Worm (Caenorhabditis elegans) whole organism, young adult: ENCODE measurements around the gene T04A6.1.

Experiments
- B0261.1 ChIP-seq: sonication (generic microtip); optimal IDR thresholded peaks from 2 replicates; lab custom pipeline; 2016; ENCODE audit warnings: mild to moderate bottlenecking, missing genetic modification characterization, moderate library complexity, missing compliant biosample characterization
- C17E4.6 ChIP-seq: fragments of 200-800 bp; sonication (Bioruptor generic); IDR thresholded peaks from 2 replicates; pipeline ENCODE4 v1.3.6; 2022; ENCODE audit warnings: missing genetic modification reagents, missing genetic modification characterization, missing compliant biosample characterization
- F10E7.11 ChIP-seq: sonication (generic microtip); optimal IDR thresholded peaks from 2 replicates; lab custom pipeline; 2017; ENCODE audit warnings: mild to moderate bottlenecking, missing genetic modification characterization, moderate library complexity, missing compliant biosample characterization
- F55B11.4 ChIP-seq: sonication (generic microtip); optimal IDR thresholded peaks from 2 replicates; lab custom pipeline; 2016; ENCODE audit warnings: missing compliant biosample characterization, missing genetic modification characterization, borderline replicate concordance; ENCODE audit not compliant: insufficient read depth
- F57A8.1 ChIP-seq: fragments of 200-800 bp; sonication (Bioruptor generic); optimal IDR thresholded peaks from 2 replicates; lab custom pipeline; 2018; ENCODE audit warnings: mild to moderate bottlenecking, missing genetic modification characterization, moderate library complexity, missing compliant biosample characterization
- F57C9.4 ChIP-seq: sonication (generic microtip); optimal IDR thresholded peaks from 2 replicates; lab custom pipeline; 2017; ENCODE audit warnings: mild to moderate bottlenecking, missing genetic modification characterization, missing compliant biosample characterization
- Y56A3A.18 ChIP-seq: fragments of 200-800 bp; sonication (Bioruptor generic); IDR thresholded peaks from 2 replicates; pipeline ENCODE4 v1.3.6; 2022; ENCODE audit warnings: missing genetic modification reagents, missing genetic modification characterization, missing compliant biosample characterization
- Y67H2A.10 ChIP-seq: fragments of 200-800 bp; sonication (Bioruptor generic); conservative IDR thresholded peaks from 2 replicates; pipeline ENCODE4 v1.3.6; 2022; ENCODE audit warnings: missing genetic modification reagents, missing genetic modification characterization, missing compliant biosample characterization
- athp-1 ChIP-seq: sonication (generic microtip); optimal IDR thresholded peaks from 2 replicates; lab custom pipeline; 2017; ENCODE audit warnings: mild to moderate bottlenecking, missing genetic modification characterization, missing compliant biosample characterization
- bed-2 ChIP-seq: fragments of 200-800 bp; sonication (Bioruptor generic); IDR thresholded peaks from 2 replicates; pipeline ENCODE4 v1.3.6; 2022; ENCODE audit warnings: missing genetic modification reagents, missing genetic modification characterization, missing compliant biosample characterization
- ceh-100 ChIP-seq: fragments of 200-800 bp; sonication (Bioruptor generic); IDR thresholded peaks from 2 replicates; pipeline ENCODE4 v1.3.6; 2022; ENCODE audit warnings: missing genetic modification reagents, missing genetic modification characterization, missing compliant biosample characterization
- ceh-27 ChIP-seq: fragments of 200-800 bp; sonication (Bioruptor generic); optimal IDR thresholded peaks from 2 replicates; lab custom pipeline; 2018; ENCODE audit warnings: mild to moderate bottlenecking, missing genetic modification characterization, moderate library complexity, missing compliant biosample characterization
- die-1 ChIP-seq: sonication (generic microtip); optimal IDR thresholded peaks from 2 replicates; lab custom pipeline; 2016; ENCODE audit warnings: missing genotype, mild to moderate bottlenecking, missing genetic modification characterization, missing compliant biosample characterization
- dox-1 ChIP-seq: fragments of 200-800 bp; sonication (Bioruptor generic); IDR thresholded peaks from 2 replicates; pipeline ENCODE4 v1.3.6; 2022; ENCODE audit warnings: missing genetic modification reagents, missing genetic modification characterization, missing compliant biosample characterization
- dpl-1 ChIP-seq: fragments of 150-350 bp; optimal IDR thresholded peaks from 2 replicates; lab custom pipeline; 2014; ENCODE audit warnings: missing biosample characterization, missing genetic modification reagents, missing genetic modification characterization
- efl-1 ChIP-seq: fragments of 150-350 bp; optimal IDR thresholded peaks from 2 replicates; lab custom pipeline; 2014; ENCODE audit warnings: missing biosample characterization, missing genetic modification reagents, missing genetic modification characterization
- egl-44 ChIP-seq: fragments of 200-800 bp; sonication (Bioruptor generic); IDR thresholded peaks from 2 replicates; pipeline ENCODE4 v1.3.6; 2022; ENCODE audit warnings: missing genetic modification reagents, missing genetic modification characterization, missing compliant biosample characterization
- hlh-12 ChIP-seq: sonication (generic microtip); optimal IDR thresholded peaks from 2 replicates; lab custom pipeline; 2016; ENCODE audit warnings: missing genetic modification characterization, missing compliant biosample characterization
- hmg-1.2 ChIP-seq: fragments of 200-800 bp; sonication (Bioruptor generic); IDR thresholded peaks from 2 replicates; pipeline ENCODE4 v1.3.6; 2022; ENCODE audit warnings: missing genetic modification reagents, missing genetic modification characterization, missing compliant biosample characterization
- hmg-20 ChIP-seq: fragments of 200-800 bp; sonication (Bioruptor generic); IDR thresholded peaks from 2 replicates; pipeline ENCODE4 v1.3.6; 2022; ENCODE audit warnings: missing genetic modification reagents, missing genetic modification characterization, missing compliant biosample characterization
- hrde-1 ChIP-seq: sonication (generic microtip); optimal IDR thresholded peaks from 2 replicates; lab custom pipeline; 2016; ENCODE audit warnings: missing genetic modification characterization, mild to moderate bottlenecking, missing compliant biosample characterization, moderate library complexity, missing genotype, missing genetic modification reagents, borderline replicate concordance
- lag-1 ChIP-seq: fragments of 200-800 bp; sonication (Bioruptor generic); IDR thresholded peaks from 2 replicates; pipeline ENCODE4 v1.3.6; 2022; ENCODE audit warnings: missing genetic modification reagents, missing genetic modification characterization, missing compliant biosample characterization
- lin-35 ChIP-seq, 3 experiments: fragments of 150-350 bp in 2 of 3; sonication (generic microtip) in 1 of 3; optimal IDR thresholded peaks; 2 replicates each; lab custom pipeline; 2014 to 2018; ENCODE audit warnings: missing biosample characterization in 3 of 3, missing genetic modification characterization in 3 of 3, missing genetic modification reagents in 3 of 3
- lin-54 ChIP-seq: fragments of 200-800 bp; sonication (Bioruptor generic); optimal IDR thresholded peaks from 2 replicates; lab custom pipeline; 2018; ENCODE audit warnings: mild to moderate bottlenecking, missing genetic modification characterization, missing compliant biosample characterization
- lir-1 ChIP-seq: fragments of 200-800 bp; sonication (Bioruptor generic); conservative IDR thresholded peaks from 2 replicates; pipeline ENCODE4 v1.3.6; 2022; ENCODE audit warnings: missing genetic modification reagents, missing genetic modification characterization, missing compliant biosample characterization
- madf-10 ChIP-seq: sonication (generic microtip); optimal IDR thresholded peaks from 2 replicates; lab custom pipeline; 2016; ENCODE audit warnings: mild to moderate bottlenecking, missing genetic modification characterization, missing compliant biosample characterization
- madf-6 ChIP-seq: fragments of 200-800 bp; sonication (Bioruptor generic); IDR thresholded peaks from 2 replicates; pipeline ENCODE4 v1.3.6; 2022; ENCODE audit warnings: missing genetic modification reagents, missing genetic modification characterization, missing compliant biosample characterization
- mes-4 ChIP-seq: sonication (generic microtip); optimal IDR thresholded peaks from 2 replicates; lab custom pipeline; 2016; ENCODE audit warnings: missing genotype, missing genetic modification characterization, missing compliant biosample characterization
- nfya-2 ChIP-seq: fragments of 200-800 bp; sonication (Bioruptor generic); IDR thresholded peaks from 2 replicates; pipeline ENCODE4 v1.3.6; 2022; ENCODE audit warnings: missing genetic modification reagents, missing genetic modification characterization, missing compliant biosample characterization
- nfyb-1 ChIP-seq: fragments of 200-800 bp; sonication (Bioruptor generic); IDR thresholded peaks from 2 replicates; pipeline ENCODE4 v1.3.6; 2022; ENCODE audit warnings: missing genetic modification reagents, missing genetic modification characterization, missing compliant biosample characterization
- nhr-27 ChIP-seq: fragments of 200-800 bp; sonication (Bioruptor generic); optimal IDR thresholded peaks from 2 replicates; lab custom pipeline; 2018; ENCODE audit warnings: mild to moderate bottlenecking, missing genetic modification characterization, moderate library complexity, missing compliant biosample characterization
- rec-8 ChIP-seq, 2 experiments: sonication (generic microtip); optimal IDR thresholded peaks; 2 replicates each; lab custom pipeline; 2016; ENCODE audit warnings: mild to moderate bottlenecking in 2 of 2, missing genetic modification characterization in 2 of 2, missing genetic modification reagents in 2 of 2, missing genotype in 2 of 2, missing biosample characterization in 1 of 2, missing compliant biosample characterization in 1 of 2, moderate library complexity in 1 of 2
- rpc-1 ChIP-seq, 2 experiments: fragments of 150-350 bp in 1 of 2; sonication (generic microtip) in 1 of 2; optimal IDR thresholded peaks; 2 replicates each; lab custom pipeline; 2014 to 2018; ENCODE audit warnings: missing biosample characterization in 1 of 2, missing genetic modification characterization in 1 of 2, missing genetic modification reagents in 1 of 2, missing genotype in 1 of 2
- snpc-1.3 ChIP-seq: sonication (generic microtip); optimal IDR thresholded peaks from 2 replicates; lab custom pipeline; 2017; ENCODE audit warnings: missing genetic modification characterization, mild to moderate bottlenecking, missing compliant biosample characterization, antibody characterized with exemption, moderate library complexity, missing genotype, missing genetic modification reagents; ENCODE audit not compliant: insufficient read depth
- somi-1 ChIP-seq: fragments of 200-800 bp; sonication (Bioruptor generic); optimal IDR thresholded peaks from 2 replicates; lab custom pipeline; 2018; ENCODE audit warnings: mild to moderate bottlenecking, missing genetic modification characterization, missing compliant biosample characterization
- tbx-9 ChIP-seq: sonication (generic microtip); optimal IDR thresholded peaks from 2 replicates; lab custom pipeline; 2016; ENCODE audit warnings: borderline replicate concordance, missing genetic modification characterization, inconsistent platforms, missing compliant biosample characterization
- unc-130 ChIP-seq: sonication (generic microtip); optimal IDR thresholded peaks from 2 replicates; lab custom pipeline; 2016; ENCODE audit warnings: missing genetic modification reagents, missing genetic modification characterization, missing compliant biosample characterization
- unc-62 ChIP-seq: fragments of 150-350 bp; optimal IDR thresholded peaks from 2 replicates; lab custom pipeline; 2014; ENCODE audit warnings: missing biosample characterization, missing genetic modification reagents, missing genetic modification characterization
- zfh-2 ChIP-seq: fragments of 200-800 bp; sonication (Bioruptor generic); conservative IDR thresholded peaks from 2 replicates; pipeline ENCODE4 v1.3.6; 2022; ENCODE audit warnings: missing genetic modification reagents, missing genetic modification characterization, missing compliant biosample characterization
- ztf-22 ChIP-seq: fragments of 200-800 bp; sonication (Bioruptor generic); optimal IDR thresholded peaks from 2 replicates; lab custom pipeline; 2018; ENCODE audit warnings: mild to moderate bottlenecking, missing genetic modification characterization, moderate library complexity, missing compliant biosample characterization
- ztf-25 ChIP-seq: fragments of 200-800 bp; sonication (Bioruptor generic); IDR thresholded peaks from 2 replicates; pipeline ENCODE4 v1.3.6; 2022; ENCODE audit warnings: missing genetic modification reagents, missing genetic modification characterization, missing compliant biosample characterization
- ztf-28 ChIP-seq: fragments of 200-800 bp; sonication (Bioruptor generic); IDR thresholded peaks from 2 replicates; pipeline ENCODE4 v1.3.6; 2022; ENCODE audit warnings: missing genetic modification reagents, missing genetic modification characterization, missing compliant biosample characterization
- ztf-6 ChIP-seq: fragments of 200-800 bp; sonication (Bioruptor generic); IDR thresholded peaks from 2 replicates; pipeline ENCODE4 v1.3.6; 2022; ENCODE audit warnings: missing genetic modification reagents, missing genetic modification characterization, missing compliant biosample characterization

T04A6.1 gene

DNA sequence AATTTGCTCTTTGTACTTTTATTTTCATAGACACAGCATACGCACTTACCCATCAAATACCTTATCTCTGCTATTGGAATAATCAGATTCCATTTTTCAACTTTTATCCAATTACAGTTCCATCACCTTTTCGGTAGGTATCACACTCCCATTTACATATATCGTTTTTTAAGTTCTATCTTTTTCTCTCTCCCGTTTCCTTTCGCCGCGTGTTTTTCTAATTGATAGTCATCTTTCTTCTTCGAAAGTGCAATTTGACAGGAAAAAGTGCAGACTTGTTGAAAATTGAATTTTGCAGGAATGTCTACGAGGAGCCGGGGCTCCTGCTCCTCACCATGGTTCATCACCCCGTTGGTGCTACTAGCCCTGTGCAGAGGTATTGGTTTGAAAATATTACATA, 8.8 kb downstream of the T04A6.1 start, which contains the start of gene fbn-1 (continued):
- TF ChIP-seq lag-1 (GFP tag; lab: Robert Waterston, UW) (no peak), unc-130 (GFP tag; lab: Kevin White, UChicago) (no peak), madf-10 (tag; lab: Kevin White, UChicago) (no peak), ztf-6 (no peak)

DNA sequence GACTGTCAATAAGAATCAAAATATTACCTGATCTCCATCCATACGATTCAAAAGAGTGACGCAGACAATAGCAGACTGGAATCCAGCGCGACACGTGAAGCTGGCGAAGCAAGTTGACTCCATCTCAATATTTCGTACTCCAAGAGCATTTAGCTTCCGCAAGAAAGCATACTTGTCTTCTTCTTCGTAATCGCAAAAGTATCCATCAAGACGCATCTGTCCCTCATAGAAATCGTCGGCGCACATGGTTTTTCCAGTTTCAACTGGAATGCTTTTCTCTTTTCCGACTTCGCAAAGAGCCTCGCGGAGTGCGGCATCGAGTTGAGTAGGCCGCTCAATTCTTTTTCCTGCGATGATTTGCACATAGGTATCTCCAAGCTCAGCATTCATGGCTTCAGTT, 25.0 kb downstream of the T04A6.1 start:
- TF ChIP-seq nfya-2 (GFP tag; lab: Robert Waterston, UW) = no peak
- TF ChIP-seq unc-62 (GFP tag; lab: Kevin White, UChicago) = no peak
- no peak for TF ChIP-seq tbx-9 (tag; lab: Kevin White, UChicago)
- TF ChIP-seq madf-10 (tag; lab: Kevin White, UChicago) = no peak
- TF ChIP-seq efl-1 (GFP tag; lab: Kevin White, UChicago) = no peak
- no peak for TF ChIP-seq F57C9.4 (tag; lab: Kevin White, UChicago)
- no peak for TF ChIP-seq F10E7.11 (tag; lab: Kevin White, UChicago)

DNA sequence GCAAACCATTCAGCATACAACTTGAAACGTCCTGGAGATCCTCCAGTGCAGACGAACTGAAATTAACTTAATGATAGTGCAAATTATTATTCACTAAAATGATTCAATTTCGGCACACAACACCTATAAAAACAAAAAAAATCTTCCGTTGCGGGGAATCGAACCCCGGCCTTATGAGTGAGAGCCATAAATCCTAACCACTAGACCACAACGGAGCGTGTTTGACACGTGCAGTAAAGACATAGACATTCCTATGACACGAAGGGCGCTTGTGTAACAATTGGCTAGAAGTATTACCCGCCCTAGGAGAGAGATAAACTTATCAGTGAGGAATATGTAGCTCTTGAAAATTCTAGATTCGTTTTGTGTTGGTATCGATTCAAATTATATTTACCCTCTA, 25.7 kb downstream of the T04A6.1 start:
- TF ChIP-seq rpc-1 (optimal IDR thresholded peaks at IDR 0.05; lab: Kevin White, UChicago) (peak; percentile 71), rpc-1 (tag; optimal IDR thresholded peaks at IDR 0.05; lab: Kevin White, UChicago) (peak; percentile 88), Y67H2A.10 (GFP tag; lab: Robert Waterston, UW) (no peak), hmg-1.2 (GFP tag; lab: Robert Waterston, UW) (peak; percentile 47), dox-1 (GFP tag; lab: Robert Waterston, UW) (peak; percentile 29; the same call in 1 of the 2 replicates), hrde-1 (tag; lab: Kevin White, UChicago) (peak; percentile 5), hmg-20 (GFP tag; lab: Robert Waterston, UW) (peak; percentile 65; the same call in 1 of the 2 replicates), tbx-9 (tag; lab: Kevin White, UChicago) (no peak), lin-35 (GFP tag; optimal IDR thresholded peaks at IDR 0.05; lab: Kevin White, UChicago) (no peak), ztf-28 (GFP tag; lab: Robert Waterston, UW) (0 out of 2 replicates have a peak, but pooled peaks have one; percentile 42), lin-54 (peak; percentile 20), bed-2 (GFP tag; lab: Robert Waterston, UW) (no peak), nhr-27 (tag; lab: Kevin White, UChicago) (no peak), athp-1 (tag; lab: Kevin White, UChicago) (peak; percentile 15), dpl-1 (GFP tag; lab: Kevin White, UChicago) (peak; percentile 19), Y56A3A.18 (peak; percentile 80; the same call in 1 of the 2 replicates), zfh-2 (GFP tag; lab: Robert Waterston, UW) (no peak), mes-4 (tag; lab: Kevin White, UChicago) (peak; percentile 1), rec-8 (tag; optimal IDR thresholded peaks at IDR 0.05; lab: Kevin White, UChicago) (peak in 1 of 2 experiments; percentile 30), die-1 (tag; lab: Kevin White, UChicago) (peak; percentile 38), C17E4.6 (GFP tag; lab: Robert Waterston, UW) (0 out of 2 replicates have a peak, but pooled peaks have one; percentile 39), snpc-1.3 (no peak), ztf-22 (GFP tag; lab: Kevin White, UChicago) (no peak), B0261.1 (tag; lab: Kevin White, UChicago) (peak; percentile 72), nfyb-1 (GFP tag; lab: Robert Waterston, UW) (peak; percentile 63; the same call in 1 of the 2 replicates), ztf-25 (GFP tag; lab: Robert Waterston, UW) (0 out of 2 replicates have a peak, but pooled peaks have one; percentile 34), lir-1 (GFP tag; lab: Robert Waterston, UW) (no peak), egl-44 (GFP tag; lab: Robert Waterston, UW) (0 out of 2 replicates have a peak, but pooled peaks have one; percentile 19), ceh-27 (GFP tag; lab: Kevin White, UChicago) (peak; percentile 34), hlh-12 (peak; percentile 61), F55B11.4 (no peak), F57A8.1 (no peak), madf-6 (peak; percentile 58), somi-1 (GFP tag; lab: Kevin White, UChicago) (no peak), ztf-6 (no peak), ceh-100 (GFP tag; lab: Robert Waterston, UW) (no peak; the same call in 1 of the 2 replicates)
